Worm (Caenorhabditis elegans): ENCODE measurements around the gene srh-270.

DNA sequence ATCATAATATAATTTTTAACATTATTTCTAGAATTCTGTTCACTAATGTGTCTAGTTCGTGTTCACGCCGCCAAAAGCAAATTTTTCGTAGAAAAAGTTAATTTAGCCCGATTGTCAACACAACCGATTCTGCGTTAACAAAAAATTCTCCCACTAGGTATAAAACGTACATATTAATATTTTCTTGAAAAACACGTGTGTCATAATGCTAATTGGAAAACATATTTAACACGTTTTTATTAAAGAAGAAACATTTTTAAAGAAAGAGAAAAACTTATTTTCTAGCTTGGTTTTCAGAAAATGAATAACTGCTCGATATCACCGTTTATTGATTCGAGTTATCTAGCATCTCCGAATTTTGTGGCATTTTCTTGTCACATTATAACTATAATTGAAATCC is 8.7 kb upstream of the srh-270 start, which contains the start of gene srh-243:
- TF ChIP-seq php-3 (GFP tag; IDR thresholded peaks at IDR 0.05) (no peak), madf-9 (GFP tag; conservative IDR thresholded peaks at IDR 0.05) (no peak), ceh-82 (tag; optimal IDR thresholded peaks at IDR 0.05) (no peak), ama-1 (optimal IDR thresholded peaks at IDR 0.05) (no peak), fkh-10 (GFP tag; optimal IDR thresholded peaks at IDR 0.05) (no peak), ztf-7 (tag; optimal IDR thresholded peaks at IDR 0.05) (no peak), mdl-1 (tag; optimal IDR thresholded peaks at IDR 0.05) (no peak), F49E8.2 (tag; optimal IDR thresholded peaks at IDR 0.05; ENCODE audit: borderline replicate concordance) (no peak), nhr-237 (tag; optimal IDR thresholded peaks at IDR 0.05) (no peak), daf-19 (GFP tag; conservative IDR thresholded peaks at IDR 0.05) (no peak), snpc-4 (tag; optimal IDR thresholded peaks at IDR 0.05) (no peak), pha-4 (GFP tag; IDR thresholded peaks at IDR 0.05) (no peak), pha-4 (tag; optimal IDR thresholded peaks at IDR 0.05) (no peak), ztf-11 (tag; optimal IDR thresholded peaks at IDR 0.05) (no peak), nhr-11 (tag; optimal IDR thresholded peaks at IDR 0.05) (no peak)
